Worm (Caenorhabditis elegans) whole organism, midembryonic: ENCODE measurements around the gene glc-1.

Experiments used
- T22C8.4 ChIP-seq: fragments of 200-800 bp; sonication (Bioruptor generic); IDR thresholded peaks from 2 replicates; pipeline ENCODE4 v1.3.6; 2022; ENCODE audit warnings: missing genetic modification characterization, missing compliant biosample characterization
- cog-1 ChIP-seq: sonication (generic microtip); optimal IDR thresholded peaks from 2 replicates; lab custom pipeline; 2016; ENCODE audit warnings: missing genetic modification characterization, missing compliant biosample characterization
- flt-1 ChIP-seq: fragments of 200-800 bp; sonication (Bioruptor generic); IDR thresholded peaks from 2 replicates; pipeline ENCODE4 v1.3.6; 2022; ENCODE audit warnings: missing genetic modification characterization, missing compliant biosample characterization
- klf-2 ChIP-seq: fragments of 200-800 bp; sonication (Bioruptor generic); conservative IDR thresholded peaks from 2 replicates; pipeline ENCODE4 v1.3.6; 2022; ENCODE audit warnings: missing genetic modification reagents, missing genetic modification characterization, missing compliant biosample characterization
- med-1 ChIP-seq: sonication (generic microtip); optimal IDR thresholded peaks from 2 replicates; lab custom pipeline; 2017; ENCODE audit warnings: missing genetic modification characterization, mild to moderate bottlenecking, missing compliant biosample characterization, antibody characterized with exemption, missing genetic modification reagents; ENCODE audit not compliant: insufficient read depth
- ref-1 ChIP-seq: fragments of 200-800 bp; sonication (Bioruptor generic); conservative IDR thresholded peaks from 2 replicates; pipeline ENCODE4 v1.3.6; 2022; ENCODE audit warnings: missing genetic modification reagents, missing genetic modification characterization, missing compliant biosample characterization
- tab-1 ChIP-seq: fragments of 200-800 bp; sonication (Bioruptor generic); IDR thresholded peaks from 2 replicates; pipeline ENCODE4 v1.3.6; 2022; ENCODE audit warnings: missing genetic modification characterization, missing compliant biosample characterization
- ztf-23 ChIP-seq: fragments of 200-800 bp; sonication (Bioruptor generic); IDR thresholded peaks from 2 replicates; pipeline ENCODE4 v1.3.6; 2022; ENCODE audit warnings: missing genetic modification reagents, missing genetic modification characterization, missing compliant biosample characterization
- ztf-29 ChIP-seq: fragments of 200-800 bp; sonication (Bioruptor generic); IDR thresholded peaks from 2 replicates; pipeline ENCODE4 v1.3.6; 2022; ENCODE audit warnings: missing genetic modification reagents, missing genetic modification characterization, missing compliant biosample characterization

The glc-1 gene

DNA sequence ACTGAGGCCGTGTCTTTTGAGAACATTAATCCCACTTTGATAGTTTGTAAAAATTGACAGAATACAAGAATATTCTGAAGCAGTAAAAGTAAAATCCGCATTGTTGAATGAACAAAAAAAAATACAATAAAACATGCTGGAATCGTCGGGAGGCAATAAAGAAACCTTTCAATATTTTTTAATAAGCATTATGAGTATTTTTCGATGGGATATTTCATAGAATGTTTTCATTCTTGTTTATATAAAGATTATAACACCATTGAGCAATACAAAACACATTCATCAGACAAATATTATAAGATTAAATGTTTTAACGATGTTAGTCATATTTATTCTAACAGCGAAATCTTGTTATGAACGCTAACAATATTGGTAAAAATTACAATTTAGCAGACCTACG is 34.3 kb downstream of the glc-1 start, which contains the start of gene gcy-20:
TSS of gene gcy-20 (minus strand) at position 101 of the 400 bp plus-strand sequence.
- TF ChIP-seq ztf-29 (GFP tag; lab: Robert Waterston, UW) = no peak
- TF ChIP-seq ref-1 (GFP tag; lab: Robert Waterston, UW) = no peak
- TF ChIP-seq T22C8.4 (GFP tag; lab: Robert Waterston, UW) = no peak
- TF ChIP-seq med-1 (GFP tag; lab: Kevin White, UChicago) = no peak
- no peak for TF ChIP-seq klf-2 (GFP tag; lab: Robert Waterston, UW)
- TF ChIP-seq tab-1 (GFP tag; lab: Robert Waterston, UW) = no peak
- TF ChIP-seq flt-1 (GFP tag; lab: Robert Waterston, UW) = no peak
- TF ChIP-seq ztf-23 = no peak
- TF ChIP-seq cog-1 (tag; lab: Kevin White, UChicago) = no peak

ce11 chrV:16256395-16256794 is 37.0 kb downstream of the glc-1 start, which contains the start of gene bgnt-1.3:
Gene bgnt-1.3 (minus strand): TSS chrV:16256495.
- TF ChIP-seq flt-1 (GFP tag; lab: Robert Waterston, UW) (no peak), med-1 (GFP tag; lab: Kevin White, UChicago) (no peak), ztf-23 (no peak), cog-1 (tag; lab: Kevin White, UChicago) (no peak), tab-1 (GFP tag; lab: Robert Waterston, UW) (no peak), ref-1 (GFP tag; lab: Robert Waterston, UW) (no peak), klf-2 (GFP tag; lab: Robert Waterston, UW) (no peak), T22C8.4 (GFP tag; lab: Robert Waterston, UW) (no peak)

DNA sequence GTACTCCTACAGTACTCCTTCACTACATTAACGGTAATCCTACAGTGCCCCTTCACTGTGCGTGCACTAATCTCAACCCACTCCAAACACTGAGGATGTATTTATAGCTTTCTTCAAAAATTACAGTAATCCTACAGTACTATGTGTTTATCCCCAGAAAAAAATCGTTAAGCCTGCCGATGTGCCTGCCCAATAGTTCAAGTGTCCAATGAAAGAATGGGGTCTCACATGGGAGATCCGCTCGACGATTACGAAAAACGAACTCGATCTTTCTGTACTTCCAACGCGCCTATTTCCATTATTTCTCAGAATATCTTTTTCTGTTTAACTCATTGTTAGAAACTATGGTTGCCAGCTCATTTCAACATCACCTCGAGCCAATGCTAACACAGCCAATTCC is 38.7 kb downstream of the glc-1 start, which contains the start of gene nhr-218:
TSS of gene nhr-218 (plus strand) at position 301 of the 400 bp plus-strand sequence.
- TF ChIP-seq tab-1 (GFP tag; lab: Robert Waterston, UW) (no peak), T22C8.4 (GFP tag; lab: Robert Waterston, UW) (no peak), cog-1 (tag; lab: Kevin White, UChicago) (no peak), ztf-23 (no peak), klf-2 (GFP tag; lab: Robert Waterston, UW) (no peak), med-1 (GFP tag; lab: Kevin White, UChicago) (no peak), ref-1 (GFP tag; lab: Robert Waterston, UW) (no peak), flt-1 (GFP tag; lab: Robert Waterston, UW) (no peak), ztf-29 (GFP tag; lab: Robert Waterston, UW) (no peak)

DNA sequence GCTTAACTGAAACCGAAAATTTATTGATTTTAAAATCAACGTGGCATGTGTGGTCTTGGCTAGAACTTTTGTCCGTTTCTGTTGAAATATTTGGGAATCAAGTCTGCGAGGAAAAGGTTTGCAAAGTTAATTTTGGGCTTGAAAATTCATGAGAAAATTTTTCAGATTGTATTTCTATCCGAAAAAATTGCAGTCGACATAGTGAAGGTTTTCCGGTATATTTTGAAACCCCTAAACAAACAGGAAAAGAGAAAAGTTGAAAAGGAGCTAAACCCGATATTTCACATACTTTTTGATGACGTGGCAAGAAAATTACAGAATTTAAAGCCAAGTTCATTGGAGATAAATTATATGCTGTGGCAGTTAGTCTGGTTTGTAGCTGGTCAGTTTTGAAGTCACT is 40.2 kb downstream of the glc-1 start, which contains the start of gene nhr-127:
TSS of gene nhr-127 (plus strand) at position 301 of the 400 bp plus-strand sequence.
- TF ChIP-seq flt-1 (GFP tag; lab: Robert Waterston, UW) = no peak
- no peak for TF ChIP-seq ztf-29 (GFP tag; lab: Robert Waterston, UW)
- no peak for TF ChIP-seq tab-1 (GFP tag; lab: Robert Waterston, UW)
- TF ChIP-seq ztf-23 = no peak
- TF ChIP-seq ref-1 (GFP tag; lab: Robert Waterston, UW) = no peak
- TF ChIP-seq cog-1 (tag; lab: Kevin White, UChicago) = no peak
- no peak for TF ChIP-seq T22C8.4 (GFP tag; lab: Robert Waterston, UW)
- TF ChIP-seq med-1 (GFP tag; lab: Kevin White, UChicago) = no peak
- TF ChIP-seq klf-2 (GFP tag; lab: Robert Waterston, UW) = no peak

ce11 chrV:16266514-16266913 is 47.1 kb downstream of the glc-1 start, which contains the start of gene T13F3.4:
Gene T13F3.4 (minus strand): TSS chrV:16266614.
- TF ChIP-seq flt-1 (GFP tag; lab: Robert Waterston, UW) = no peak
- no peak for TF ChIP-seq T22C8.4 (GFP tag; lab: Robert Waterston, UW)
- TF ChIP-seq cog-1 (tag; lab: Kevin White, UChicago) = no peak
- TF ChIP-seq ztf-29 (GFP tag; lab: Robert Waterston, UW) = no peak
- no peak for TF ChIP-seq klf-2 (GFP tag; lab: Robert Waterston, UW)
- no peak for TF ChIP-seq med-1 (GFP tag; lab: Kevin White, UChicago)
- TF ChIP-seq ztf-23 = no peak
- no peak for TF ChIP-seq tab-1 (GFP tag; lab: Robert Waterston, UW)
- TF ChIP-seq ref-1 (GFP tag; lab: Robert Waterston, UW) = no peak

DNA sequence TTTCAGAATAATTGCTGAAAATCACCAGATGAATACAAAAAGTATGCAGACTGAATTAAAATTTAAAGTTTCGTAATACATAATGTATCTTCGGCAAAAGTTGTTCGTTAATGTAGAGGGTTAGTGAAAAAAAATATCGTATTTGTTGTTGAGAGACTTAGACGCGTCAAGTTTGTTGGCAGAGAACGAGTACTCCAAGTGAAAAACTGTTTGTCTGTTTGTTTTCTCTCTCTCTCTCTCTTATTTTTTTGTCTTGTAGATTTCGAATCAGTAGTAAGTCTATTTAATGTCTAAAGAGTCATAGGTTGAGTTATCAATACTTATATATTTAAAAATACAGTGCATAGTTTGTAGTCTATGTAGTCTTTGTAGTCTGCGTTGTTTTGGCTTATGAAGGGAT is 50.1 kb downstream of the glc-1 start, which contains the start of the genes fbxa-2 and T13F3.8:
TSS of gene fbxa-2 (minus strand) at position 101 of the 400 bp plus-strand sequence.
TSS of gene T13F3.8 (plus strand) at position 245 of the 400 bp plus-strand sequence.
- TF ChIP-seq ztf-29 (GFP tag; lab: Robert Waterston, UW) (no peak), ztf-23 (no peak), cog-1 (tag; lab: Kevin White, UChicago) (no peak), tab-1 (GFP tag; lab: Robert Waterston, UW) (no peak), med-1 (GFP tag; lab: Kevin White, UChicago) (no peak), flt-1 (GFP tag; lab: Robert Waterston, UW) (no peak), T22C8.4 (GFP tag; lab: Robert Waterston, UW) (no peak), klf-2 (GFP tag; lab: Robert Waterston, UW) (no peak), ref-1 (GFP tag; lab: Robert Waterston, UW) (no peak)

ce11 chrV:16271121-16271520 is 51.7 kb downstream of the glc-1 start, which contains the start of gene T13F3.6:
Gene T13F3.6 (minus strand): TSS chrV:16271221.
- TF ChIP-seq klf-2 (GFP tag; lab: Robert Waterston, UW) = no peak
- no peak for TF ChIP-seq flt-1 (GFP tag; lab: Robert Waterston, UW)
- TF ChIP-seq ztf-23 = no peak
- TF ChIP-seq ztf-29 (GFP tag; lab: Robert Waterston, UW) = no peak
- TF ChIP-seq tab-1 (GFP tag; lab: Robert Waterston, UW) = no peak
- TF ChIP-seq ref-1 (GFP tag; lab: Robert Waterston, UW) = no peak
- no peak for TF ChIP-seq cog-1 (tag; lab: Kevin White, UChicago)
- no peak for TF ChIP-seq med-1 (GFP tag; lab: Kevin White, UChicago)
- no peak for TF ChIP-seq T22C8.4 (GFP tag; lab: Robert Waterston, UW)
